Worm (Caenorhabditis elegans) whole organism, late embryonic: ENCODE measurements around the gene C17F4.2.

Source experiments
- ama-1 ChIP-seq: fragments of 150-350 bp; optimal IDR thresholded peaks from 2 replicates; lab custom pipeline; 2014
- ceh-14 ChIP-seq: sonication (generic microtip); optimal IDR thresholded peaks from 2 replicates; lab custom pipeline; 2016; ENCODE audit warnings: missing genotype, missing genetic modification characterization, missing compliant biosample characterization
- ceh-34 ChIP-seq: sonication (generic microtip); optimal IDR thresholded peaks from 2 replicates; lab custom pipeline; 2016; ENCODE audit warnings: mild to moderate bottlenecking, missing genetic modification characterization, missing compliant biosample characterization
- che-1 ChIP-seq: sonication (generic microtip); optimal IDR thresholded peaks from 2 replicates; lab custom pipeline; 2016; ENCODE audit warnings: mild to moderate bottlenecking, missing genetic modification characterization, missing compliant biosample characterization
- dve-1 ChIP-seq: sonication (generic microtip); optimal IDR thresholded peaks from 2 replicates; lab custom pipeline; 2017; ENCODE audit warnings: antibody characterized with exemption, mild to moderate bottlenecking, missing genetic modification characterization, missing compliant biosample characterization
- hlh-6 ChIP-seq: sonication (generic microtip); optimal IDR thresholded peaks from 2 replicates; lab custom pipeline; 2016; ENCODE audit warnings: missing genotype, missing genetic modification characterization, missing compliant biosample characterization
- sox-2 ChIP-seq: fragments of 200-800 bp; sonication (Bioruptor generic); IDR thresholded peaks from 2 replicates; pipeline ENCODE4 v1.3.6; 2022; ENCODE audit warnings: missing genetic modification reagents, missing genetic modification characterization, missing compliant biosample characterization
- zip-5 ChIP-seq: sonication (generic microtip); optimal IDR thresholded peaks from 2 replicates; lab custom pipeline; 2016; ENCODE audit warnings: missing genetic modification characterization, missing compliant biosample characterization

DNA sequence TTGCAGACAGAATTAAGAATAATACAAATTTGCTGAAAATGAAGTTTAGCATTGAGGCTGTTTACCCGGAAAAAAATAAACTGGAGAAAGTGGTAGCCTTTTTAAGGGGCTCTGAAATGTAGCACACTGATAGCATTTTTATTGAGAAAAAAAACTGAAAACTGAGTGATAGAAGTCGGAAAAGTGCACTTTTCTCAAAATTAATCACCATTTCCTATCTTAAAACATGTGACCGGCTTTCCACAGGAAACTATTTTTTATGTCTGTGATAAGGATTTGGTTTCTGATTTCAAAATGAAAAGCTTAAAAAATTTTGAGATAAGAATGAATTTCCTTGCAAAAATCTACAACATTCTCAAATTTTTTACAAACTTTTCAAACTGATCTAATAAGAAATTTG is 27.7 kb upstream of the C17F4.2 start, which contains the start of gene ZC239.22:
- TF ChIP-seq zip-5 (tag; lab: Kevin White, UChicago) = no peak
- no peak for TF ChIP-seq sox-2 (GFP tag; lab: Robert Waterston, UW)
- no peak for TF ChIP-seq hlh-6 (tag; lab: Kevin White, UChicago)
- no peak for TF ChIP-seq che-1 (tag; lab: Kevin White, UChicago)
- TF ChIP-seq ceh-14 (tag; lab: Kevin White, UChicago) = no peak
- TF ChIP-seq ama-1 (lab: Kevin White, UChicago) = no peak
- TF ChIP-seq dve-1 (tag; lab: Kevin White, UChicago) = no peak
- TF ChIP-seq ceh-34 = no peak
